Worm (Caenorhabditis elegans) whole organism, midembryonic: Measurements from ENCODE around the gene F35D11.1.

Experiments used
- T22C8.4 ChIP-seq: fragments of 200-800 bp; sonication (Bioruptor generic); IDR thresholded peaks from 2 replicates; pipeline ENCODE4 v1.3.6; 2022; ENCODE audit warnings: missing genetic modification characterization, missing compliant biosample characterization
- flt-1 ChIP-seq: fragments of 200-800 bp; sonication (Bioruptor generic); IDR thresholded peaks from 2 replicates; pipeline ENCODE4 v1.3.6; 2022; ENCODE audit warnings: missing genetic modification characterization, missing compliant biosample characterization
- klf-2 ChIP-seq: fragments of 200-800 bp; sonication (Bioruptor generic); conservative IDR thresholded peaks from 2 replicates; pipeline ENCODE4 v1.3.6; 2022; ENCODE audit warnings: missing genetic modification reagents, missing genetic modification characterization, missing compliant biosample characterization

ce11 chrII:4604149-4604548, 22.6 kb upstream of the F35D11.1 start:
- TF ChIP-seq klf-2 (GFP tag; lab: Robert Waterston, UW), result no peak
- no peak for TF ChIP-seq T22C8.4 (GFP tag; lab: Robert Waterston, UW)
- TF ChIP-seq flt-1 (GFP tag; lab: Robert Waterston, UW), result no peak
